Fruit fly (Drosophila melanogaster) S2 (cell line): ENCODE measurements around the gene CG18048.

Experiments used
- CG8478 ChIP-seq: fragments of >200 bp; optimal IDR thresholded peaks from 2 replicates; lab custom pipeline; 2018
- CTCF ChIP-seq, 2 experiments: fragments of >200 bp; optimal IDR thresholded peaks; 2 replicates each; lab custom pipeline; 2018

- TF ChIP-seq CG8478 (lab: Kevin White, UChicago) = no peak
- no peak for TF ChIP-seq CTCF (optimal IDR thresholded peaks at IDR 0.05; lab: Kevin White, UChicago)
Measured at dm6 chr3R:6351696-6352378, 5.9 kb downstream of the CG18048 start.
